Fruit fly (Drosophila melanogaster) Kc167 (cell line): ENCODE data around the gene Ddr.

ENCODE experiments used
- Myc ChIP-seq: fragments of >200 bp; optimal IDR thresholded peaks from 2 replicates; lab custom pipeline; 2017; ENCODE audit warnings: missing external identifiers
- insv ChIP-seq: fragments of >200 bp; optimal IDR thresholded peaks from 3 replicates; lab custom pipeline; 2018; ENCODE audit warnings: missing external identifiers
- psq ChIP-seq: fragments of >200 bp; optimal IDR thresholded peaks from 2 replicates; lab custom pipeline; 2017; ENCODE audit warnings: missing external identifiers

dm6 chr2L:6239286-6239685, 13.6 kb upstream of the Ddr start:
- TF ChIP-seq psq (lab: Kevin White, UChicago) (no peak), insv (lab: Kevin White, UChicago) (no peak), Myc (no peak)
